Worm (Caenorhabditis elegans): Measurements from ENCODE around the gene dao-6.

dao-6 gene

ce11 chrIII:9730407-9730806, 5.6 kb downstream of the dao-6 start:
- TF ChIP-seq ama-1 (optimal IDR thresholded peaks at IDR 0.05), result no peak

- no peak for TF ChIP-seq ZK546.5 (tag; optimal IDR thresholded peaks at IDR 0.05)
- TF ChIP-seq nhr-23 (tag; optimal IDR thresholded peaks at IDR 0.05), result no peak
Measured at ce11 chrIII:9727439-9727838, 8.6 kb downstream of the dao-6 start, which contains the start of gene C07A9.12. Gene C07A9.12 (minus strand): TSS chrIII:9727539.

DNA sequence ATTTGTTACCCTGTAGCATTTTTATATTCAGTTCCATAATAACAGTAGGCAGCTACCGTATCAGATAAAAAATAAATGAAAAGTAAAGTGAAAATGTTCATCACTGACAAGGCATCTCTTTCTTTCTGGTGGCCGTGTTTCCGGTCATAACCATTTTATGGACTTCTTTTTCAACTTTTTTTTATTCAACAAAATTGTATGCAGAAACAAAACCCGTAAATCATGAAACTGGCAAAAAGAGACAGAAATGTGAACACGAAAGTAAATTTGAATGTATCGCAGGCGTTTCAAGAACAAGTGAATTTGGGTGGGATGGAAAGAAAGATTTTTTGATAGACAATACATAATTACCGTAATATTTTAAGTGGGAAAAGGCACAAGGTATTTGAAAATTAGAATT, 10.9 kb downstream of the dao-6 start, which contains the start of gene clec-162:
Gene clec-162, minus strand, starts transcription at position 101 of the 400 bp plus-strand sequence.
- TF ChIP-seq lsy-2 (tag; optimal IDR thresholded peaks at IDR 0.05), result no peak

DNA sequence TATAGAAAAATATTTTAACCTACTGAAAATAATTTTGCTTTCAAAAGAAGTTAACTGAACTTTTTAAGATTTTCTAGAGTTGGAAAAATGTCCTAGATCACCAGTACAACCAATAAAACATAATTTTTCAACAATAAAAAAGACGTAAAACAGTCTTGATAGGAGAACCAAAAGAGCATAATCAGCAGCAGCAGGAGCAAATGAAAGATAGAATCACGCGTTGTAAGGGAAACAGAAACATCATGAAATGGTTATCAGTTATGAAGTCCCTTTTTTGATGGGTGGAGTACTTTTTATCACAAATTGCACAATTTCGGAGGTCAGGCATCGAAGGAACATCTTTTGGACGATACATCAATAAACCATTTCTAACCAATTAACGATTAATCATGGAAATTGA, 14.0 kb downstream of the dao-6 start:
- TF ChIP-seq nhr-12 (tag; optimal IDR thresholded peaks at IDR 0.05) (no peak), elt-1 (tag; optimal IDR thresholded peaks at IDR 0.05) (no peak), lin-11 (tag; optimal IDR thresholded peaks at IDR 0.05) (no peak), F13H6.1 (tag; optimal IDR thresholded peaks at IDR 0.05) (peak; percentile 23), sma-9 (GFP tag; optimal IDR thresholded peaks at IDR 0.05) (peak; percentile 71), sma-9 (tag; optimal IDR thresholded peaks at IDR 0.05) (no peak), nhr-21 (tag; optimal IDR thresholded peaks at IDR 0.05) (no peak), crh-2 (tag; optimal IDR thresholded peaks at IDR 0.05) (peak; percentile 60), gmeb-1 (tag; optimal IDR thresholded peaks at IDR 0.05) (peak; percentile 6), fos-1 (tag; optimal IDR thresholded peaks at IDR 0.05) (peak; percentile 86), ztf-4 (tag; optimal IDR thresholded peaks at IDR 0.05) (no peak), lsy-2 (tag; optimal IDR thresholded peaks at IDR 0.05) (no peak), nhr-237 (tag; optimal IDR thresholded peaks at IDR 0.05) (no peak)

- TF ChIP-seq gmeb-1 (tag; optimal IDR thresholded peaks at IDR 0.05) (no peak), dmd-4 (tag; optimal IDR thresholded peaks at IDR 0.05) (no peak), C34F6.9 (tag; optimal IDR thresholded peaks at IDR 0.05) (no peak), R02D3.7 (tag; optimal IDR thresholded peaks at IDR 0.05) (no peak), sma-3 (GFP tag; optimal IDR thresholded peaks at IDR 0.05) (no peak), skn-1 (tag; optimal IDR thresholded peaks at IDR 0.05) (no peak), ztf-11 (tag; optimal IDR thresholded peaks at IDR 0.05) (no peak), mbf-1 (tag; optimal IDR thresholded peaks at IDR 0.05) (no peak), ceh-16 (tag; optimal IDR thresholded peaks at IDR 0.05) (no peak), ztf-1 (GFP tag; conservative IDR thresholded peaks at IDR 0.05) (no peak), elt-1 (tag; optimal IDR thresholded peaks at IDR 0.05) (no peak), nhr-25 (tag; optimal IDR thresholded peaks at IDR 0.05) (no peak)
Measured at ce11 chrIII:9720191-9720590, 15.8 kb downstream of the dao-6 start, which contains the start of gene ncx-7. Gene ncx-7 (minus strand): TSS chrIII:9720291.

DNA sequence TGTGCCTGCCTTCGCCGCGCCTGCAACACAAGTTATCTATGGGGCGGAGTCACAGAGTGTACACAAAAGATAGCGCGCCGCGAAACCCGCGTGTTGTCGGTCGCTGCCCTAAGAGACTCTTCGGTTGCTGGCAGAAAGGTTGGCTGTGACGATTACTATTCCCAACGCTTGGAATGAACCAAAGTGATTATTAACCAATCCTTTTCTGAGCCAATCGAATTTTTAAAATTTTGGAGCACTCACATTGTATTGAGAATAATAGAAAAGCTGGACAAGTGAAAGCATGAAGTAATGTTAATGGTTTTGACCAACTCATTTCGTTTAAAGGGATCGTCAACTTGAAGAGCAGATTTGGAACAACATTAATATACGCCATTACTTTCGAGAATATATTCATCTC, 18.8 kb downstream of the dao-6 start:
- TF ChIP-seq ceh-16 (tag; optimal IDR thresholded peaks at IDR 0.05), result peak; percentile 41
- no peak for TF ChIP-seq lin-13 (GFP tag; optimal IDR thresholded peaks at IDR 0.05)
- no peak for TF ChIP-seq blmp-1 (tag; optimal IDR thresholded peaks at IDR 0.05; ENCODE audit: insufficient read depth)
- no peak for TF ChIP-seq alr-1 (tag; optimal IDR thresholded peaks at IDR 0.05)
- TF ChIP-seq sma-3 (GFP tag; optimal IDR thresholded peaks at IDR 0.05), result peak; percentile 85
- peak; percentile 64 for TF ChIP-seq nhr-21 (tag; optimal IDR thresholded peaks at IDR 0.05)
- peak; percentile 66 for TF ChIP-seq F13H6.1 (tag; optimal IDR thresholded peaks at IDR 0.05)
- no peak for TF ChIP-seq aly-2 (tag; optimal IDR thresholded peaks at IDR 0.05)
- no peak for TF ChIP-seq ztf-4 (tag; optimal IDR thresholded peaks at IDR 0.05)
- peak; percentile 79 for TF ChIP-seq gmeb-1 (tag; optimal IDR thresholded peaks at IDR 0.05)
- TF ChIP-seq ZK546.5 (tag; optimal IDR thresholded peaks at IDR 0.05), result no peak
- no peak for TF ChIP-seq peb-1 (tag; optimal IDR thresholded peaks at IDR 0.05)
- no peak for TF ChIP-seq nhr-10 (tag; optimal IDR thresholded peaks at IDR 0.05)
- TF ChIP-seq mab-5 (tag; optimal IDR thresholded peaks at IDR 0.05), result no peak
- TF ChIP-seq ztf-1 (GFP tag; conservative IDR thresholded peaks at IDR 0.05), result no peak
- no peak for TF ChIP-seq nhr-11 (tag; optimal IDR thresholded peaks at IDR 0.05)
- peak; percentile 16 to 68 for TF ChIP-seq lsy-2 (tag; optimal IDR thresholded peaks at IDR 0.05)
- peak; percentile 58 for TF ChIP-seq crh-2 (tag; optimal IDR thresholded peaks at IDR 0.05)
- TF ChIP-seq lin-11 (tag; optimal IDR thresholded peaks at IDR 0.05), result peak; percentile 8
- peak; percentile 58 for TF ChIP-seq fos-1 (tag; optimal IDR thresholded peaks at IDR 0.05)
- TF ChIP-seq sma-9 (GFP tag; optimal IDR thresholded peaks at IDR 0.05), result peak; percentile 90
- TF ChIP-seq sma-9 (tag; optimal IDR thresholded peaks at IDR 0.05), result no peak
- TF ChIP-seq C34F6.9 (tag; optimal IDR thresholded peaks at IDR 0.05), result no peak
- TF ChIP-seq skn-1 (tag; optimal IDR thresholded peaks at IDR 0.05), result no peak
- TF ChIP-seq egl-27 (tag; optimal IDR thresholded peaks at IDR 0.05), result peak; percentile 22
- no peak for TF ChIP-seq R02D3.7 (tag; optimal IDR thresholded peaks at IDR 0.05)
- peak; percentile 27 for TF ChIP-seq Y55F3AM.14 (GFP tag; optimal IDR thresholded peaks at IDR 0.05)
- no peak for TF ChIP-seq nhr-6 (tag; optimal IDR thresholded peaks at IDR 0.05)
- TF ChIP-seq ama-1 (optimal IDR thresholded peaks at IDR 0.05), result peak; percentile 98
- no peak for TF ChIP-seq unc-39 (tag; optimal IDR thresholded peaks at IDR 0.05)
- TF ChIP-seq nhr-23 (tag; optimal IDR thresholded peaks at IDR 0.05), result no peak
- peak; percentile 30 for TF ChIP-seq nhr-77 (tag; optimal IDR thresholded peaks at IDR 0.05)
- TF ChIP-seq unc-55 (GFP tag; optimal IDR thresholded peaks at IDR 0.05), result no peak
- TF ChIP-seq snpc-4 (tag; optimal IDR thresholded peaks at IDR 0.05), result peak; percentile 98
- no peak for TF ChIP-seq sem-4 (tag; optimal IDR thresholded peaks at IDR 0.05)
- no peak for TF ChIP-seq dmd-4 (tag; optimal IDR thresholded peaks at IDR 0.05)

Data from whole organism, L2 larva.